Fruit fly (Drosophila melanogaster) whole organism, adult: ENCODE data around the gene CG31381.

Experiments used
- CG11617 ChIP-seq: fragments of 200-800 bp; sonication (Bioruptor generic); optimal IDR thresholded peaks from 2 replicates; lab custom pipeline; 2017; ENCODE audit warnings: mild to moderate bottlenecking, missing biosample characterization, missing genetic modification reagents, missing genetic modification characterization
- CG33017 ChIP-seq: fragments of 200-800 bp; sonication (Bioruptor generic); optimal IDR thresholded peaks from 2 replicates; lab custom pipeline; 2018; ENCODE audit warnings: missing biosample characterization, mild to moderate bottlenecking, missing genetic modification characterization, moderate library complexity
- CG7045 ChIP-seq: fragments of 200-800 bp; sonication (Bioruptor generic); optimal IDR thresholded peaks from 2 replicates; lab custom pipeline; 2017; ENCODE audit warnings: missing biosample characterization, mild to moderate bottlenecking, missing genetic modification characterization
- CG7101 ChIP-seq: fragments of 200-800 bp; sonication (Bioruptor generic); optimal IDR thresholded peaks from 2 replicates; lab custom pipeline; 2018; ENCODE audit warnings: missing biosample characterization, mild to moderate bottlenecking, missing genetic modification characterization, moderate library complexity
- Clk ChIP-seq: fragments of 200-800 bp; sonication (Bioruptor generic); optimal IDR thresholded peaks from 2 replicates; lab custom pipeline; 2017; ENCODE audit warnings: missing biosample characterization, missing genetic modification characterization
- Crg-1 ChIP-seq: fragments of 200-800 bp; sonication (Bioruptor generic); optimal IDR thresholded peaks from 2 replicates; lab custom pipeline; 2016; ENCODE audit warnings: missing biosample characterization, missing genetic modification characterization
- bab1 ChIP-seq: fragments of 200-800 bp; sonication (Bioruptor generic); optimal IDR thresholded peaks from 3 replicates; lab custom pipeline; 2019; ENCODE audit warnings: missing biosample characterization, mild to moderate bottlenecking, missing genetic modification characterization, moderate library complexity
- cic ChIP-seq: fragments of 200-800 bp; sonication (Bioruptor generic); optimal IDR thresholded peaks from 2 replicates; lab custom pipeline; 2017; ENCODE audit warnings: missing biosample characterization, mild to moderate bottlenecking, missing genetic modification characterization, moderate library complexity
- ovo ChIP-seq: fragments of 200-800 bp; sonication (Bioruptor generic); optimal IDR thresholded peaks from 2 replicates; lab custom pipeline; 2016; ENCODE audit warnings: missing biosample characterization, missing genetic modification characterization
- pad ChIP-seq: fragments of 200-800 bp; sonication (Bioruptor generic); optimal IDR thresholded peaks from 3 replicates; lab custom pipeline; 2017; ENCODE audit warnings: missing biosample characterization, missing genetic modification characterization, mild to moderate bottlenecking, moderate library complexity, missing genetic modification reagents
- tj ChIP-seq: fragments of 200-800 bp; sonication (Bioruptor generic); optimal IDR thresholded peaks from 3 replicates; lab custom pipeline; 2017; ENCODE audit warnings: missing biosample characterization, mild to moderate bottlenecking, missing genetic modification characterization, moderate library complexity
- toe ChIP-seq: fragments of 200-800 bp; sonication (Bioruptor generic); optimal IDR thresholded peaks from 2 replicates; lab custom pipeline; 2016; ENCODE audit warnings: missing biosample characterization, missing genetic modification characterization

dm6 chr3R:24908034-24908433 lies 31.2 kb downstream of the CG31381 start:
- TF ChIP-seq CG11617 = no peak
- TF ChIP-seq Clk (GFP tag; lab: Kevin White, UChicago) = no peak
- TF ChIP-seq pad (GFP tag; lab: Kevin White, UChicago) = no peak
- no peak for TF ChIP-seq Crg-1 (GFP tag; lab: Kevin White, UChicago)
- no peak for TF ChIP-seq CG7045 (GFP tag; lab: Kevin White, UChicago)
- no peak for TF ChIP-seq bab1 (GFP tag; lab: Kevin White, UChicago)
- no peak for TF ChIP-seq cic (GFP tag; lab: Kevin White, UChicago)
- no peak for TF ChIP-seq CG7101 (tag; lab: Kevin White, UChicago)
- TF ChIP-seq CG33017 (tag; lab: Kevin White, UChicago) = no peak
- no peak for TF ChIP-seq ovo (GFP tag; lab: Kevin White, UChicago)
- TF ChIP-seq toe (GFP tag; lab: Kevin White, UChicago) = no peak
- TF ChIP-seq tj = no peak
